Worm (Caenorhabditis elegans): ENCODE measurements around the gene F35D11.3.

DNA sequence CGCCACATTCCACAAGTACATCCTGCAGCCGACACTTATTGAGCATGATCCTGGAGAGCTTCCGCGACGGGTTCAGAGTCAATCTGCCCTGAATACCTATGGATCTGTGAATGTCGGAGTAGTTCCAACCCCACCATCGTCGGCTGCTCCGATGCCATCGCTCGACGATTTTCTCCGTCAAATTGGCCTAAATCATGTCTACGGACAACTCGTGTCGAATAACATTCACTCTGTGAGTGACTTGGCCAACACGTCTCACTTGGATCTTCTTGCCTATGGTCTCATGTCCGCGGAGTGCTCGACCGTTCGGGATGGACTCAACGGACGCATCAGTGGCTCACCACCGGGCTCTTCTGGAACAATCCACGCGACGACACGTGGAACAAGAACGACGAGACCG is 18.1 kb upstream of the F35D11.3 start:
- TF ChIP-seq ceh-28 (tag; optimal IDR thresholded peaks at IDR 0.05) (no peak), ztf-11 (tag; optimal IDR thresholded peaks at IDR 0.05) (no peak), pha-4 (GFP tag; IDR thresholded peaks at IDR 0.05) (no peak), pha-4 (tag; optimal IDR thresholded peaks at IDR 0.05) (no peak), ceh-82 (tag; optimal IDR thresholded peaks at IDR 0.05) (no peak), skn-1 (tag; optimal IDR thresholded peaks at IDR 0.05) (no peak), daf-12 (tag; optimal IDR thresholded peaks at IDR 0.05) (no peak), nhr-6 (tag; optimal IDR thresholded peaks at IDR 0.05) (no peak), F49E8.2 (tag; optimal IDR thresholded peaks at IDR 0.05; ENCODE audit: borderline replicate concordance) (no peak), lin-39 (tag; optimal IDR thresholded peaks at IDR 0.05) (no peak), snpc-4 (tag; optimal IDR thresholded peaks at IDR 0.05) (no peak), rbr-2 (tag; optimal IDR thresholded peaks at IDR 0.05) (no peak), lir-3 (tag; optimal IDR thresholded peaks at IDR 0.05) (no peak), fos-1 (tag; optimal IDR thresholded peaks at IDR 0.05) (no peak), lsy-2 (tag; optimal IDR thresholded peaks at IDR 0.05) (no peak)
